Worm (Caenorhabditis elegans) whole organism, L3 larva: ENCODE measurements around the gene str-103.

Experiments used
- ama-1 ChIP-seq: fragments of 150-350 bp; optimal IDR thresholded peaks from 2 replicates; lab custom pipeline; 2018
- nhr-77 ChIP-seq: fragments of 150-350 bp; optimal IDR thresholded peaks from 2 replicates; lab custom pipeline; 2014; ENCODE audit warnings: missing biosample characterization, missing genetic modification characterization
- tbx-2 ChIP-seq: sonication (generic microtip); optimal IDR thresholded peaks from 2 replicates; lab custom pipeline; 2016; ENCODE audit warnings: mild to moderate bottlenecking, missing genetic modification characterization, missing compliant biosample characterization
- unc-62 ChIP-seq: fragments of 150-350 bp; sonication (generic microtip); optimal IDR thresholded peaks from 4 replicates; lab custom pipeline; 2014; ENCODE audit warnings: missing biosample characterization, missing genetic modification reagents, missing genetic modification characterization

- TF ChIP-seq unc-62 (GFP tag; lab: Kevin White, UChicago) (no peak), tbx-2 (tag; lab: Kevin White, UChicago) (no peak), nhr-77 (tag; lab: Kevin White, UChicago) (no peak), ama-1 (no peak)
Observed at ce11 chrV:16142371-16142770, 23.9 kb upstream of the str-103 start, which contains the start of gene fbxa-18.
